Worm (Caenorhabditis elegans) whole organism, mixed stage, embryonic: Measurements from ENCODE around the gene ida-1.

ENCODE experiments used
- bed-3 ChIP-seq: fragments of 200-800 bp; sonication (Bioruptor generic); optimal IDR thresholded peaks from 3 replicates; lab custom pipeline; 2018; ENCODE audit warnings: mild to moderate bottlenecking, missing genetic modification characterization, moderate library complexity, missing compliant biosample characterization
- blmp-1 ChIP-seq: fragments of 150-350 bp; optimal IDR thresholded peaks from 2 replicates; lab custom pipeline; 2014; ENCODE audit warnings: missing biosample characterization, missing genetic modification characterization
- ceh-39 ChIP-seq: fragments of 150-350 bp; optimal IDR thresholded peaks from 2 replicates; lab custom pipeline; 2014; ENCODE audit warnings: missing biosample characterization, missing genetic modification characterization
- ceh-43 ChIP-seq: fragments of 200-800 bp; sonication (Bioruptor generic); optimal IDR thresholded peaks from 2 replicates; lab custom pipeline; 2018; ENCODE audit warnings: mild to moderate bottlenecking, missing genetic modification characterization, moderate library complexity, missing compliant biosample characterization
- ceh-83 ChIP-seq: fragments of 200-800 bp; sonication (Bioruptor generic); optimal IDR thresholded peaks from 2 replicates; lab custom pipeline; 2018; ENCODE audit warnings: mild to moderate bottlenecking, missing genetic modification characterization, missing compliant biosample characterization
- ces-1 ChIP-seq: fragments of 150-350 bp; optimal IDR thresholded peaks from 2 replicates; lab custom pipeline; 2014; ENCODE audit warnings: missing biosample characterization, missing genetic modification reagents, missing genetic modification characterization
- cnd-1 ChIP-seq: fragments of 200-800 bp; sonication (Bioruptor generic); optimal IDR thresholded peaks from 2 replicates; lab custom pipeline; 2018; ENCODE audit warnings: mild to moderate bottlenecking, missing genetic modification characterization, missing compliant biosample characterization
- drap-1 ChIP-seq: fragments of 200-800 bp; sonication (Bioruptor generic); optimal IDR thresholded peaks from 3 replicates; lab custom pipeline; 2018; ENCODE audit warnings: mild to moderate bottlenecking, missing genetic modification characterization, missing compliant biosample characterization
- elt-1 ChIP-seq: sonication (generic microtip); optimal IDR thresholded peaks from 2 replicates; lab custom pipeline; 2017; ENCODE audit warnings: missing genetic modification characterization, mild to moderate bottlenecking, missing compliant biosample characterization, antibody characterized with exemption, moderate library complexity, borderline replicate concordance; ENCODE audit not compliant: insufficient read depth
- elt-3 ChIP-seq: fragments of 150-350 bp; optimal IDR thresholded peaks from 2 replicates; lab custom pipeline; 2014; ENCODE audit warnings: missing biosample characterization, missing genetic modification characterization
- ham-2 ChIP-seq: fragments of 200-800 bp; sonication (Bioruptor generic); optimal IDR thresholded peaks from 2 replicates; lab custom pipeline; 2018; ENCODE audit warnings: mild to moderate bottlenecking, missing genetic modification characterization, missing compliant biosample characterization
- hlh-1 ChIP-seq: fragments of 150-350 bp; optimal IDR thresholded peaks from 2 replicates; lab custom pipeline; 2014; ENCODE audit warnings: missing biosample characterization, missing genetic modification reagents, missing genetic modification characterization
- lin-13 ChIP-seq: fragments of 150-350 bp; optimal IDR thresholded peaks from 2 replicates; lab custom pipeline; 2014; ENCODE audit warnings: missing biosample characterization, missing genetic modification characterization
- lin-32 ChIP-seq: fragments of 200-800 bp; sonication (Bioruptor generic); optimal IDR thresholded peaks from 2 replicates; lab custom pipeline; 2018; ENCODE audit warnings: mild to moderate bottlenecking, missing genetic modification characterization, missing compliant biosample characterization
- lsy-2 ChIP-seq: fragments of 150-350 bp; optimal IDR thresholded peaks from 2 replicates; lab custom pipeline; 2014; ENCODE audit warnings: missing biosample characterization, missing genetic modification characterization
- mep-1 ChIP-seq: fragments of 150-350 bp; optimal IDR thresholded peaks from 2 replicates; lab custom pipeline; 2017; ENCODE audit warnings: missing biosample characterization, missing genetic modification reagents, missing genetic modification characterization, inconsistent platforms
- mls-2 ChIP-seq: sonication (generic microtip); optimal IDR thresholded peaks from 2 replicates; lab custom pipeline; 2016; ENCODE audit warnings: mild to moderate bottlenecking, missing genetic modification characterization, moderate library complexity, missing compliant biosample characterization
- nhr-12 ChIP-seq: fragments of 150-350 bp; optimal IDR thresholded peaks from 2 replicates; lab custom pipeline; 2014; ENCODE audit warnings: missing biosample characterization, missing genetic modification characterization
- nhr-2 ChIP-seq: fragments of 150-350 bp; optimal IDR thresholded peaks from 2 replicates; lab custom pipeline; 2014; ENCODE audit warnings: missing biosample characterization, missing genetic modification characterization
- nhr-237 ChIP-seq: fragments of 150-350 bp; optimal IDR thresholded peaks from 2 replicates; lab custom pipeline; 2014; ENCODE audit warnings: missing biosample characterization, missing genetic modification characterization
- nhr-28 ChIP-seq: fragments of 150-350 bp; optimal IDR thresholded peaks from 2 replicates; lab custom pipeline; 2014; ENCODE audit warnings: missing biosample characterization, missing genetic modification characterization
- nhr-76 ChIP-seq: sonication (generic microtip); optimal IDR thresholded peaks from 2 replicates; lab custom pipeline; 2017; ENCODE audit warnings: missing biosample characterization, missing genetic modification characterization
- pha-4 ChIP-seq: fragments of 150-350 bp; optimal IDR thresholded peaks from 2 replicates; lab custom pipeline; 2018; ENCODE audit warnings: missing biosample characterization, missing genetic modification reagents, missing genetic modification characterization
- sem-2 ChIP-seq: fragments of 200-800 bp; sonication (Bioruptor generic); optimal IDR thresholded peaks from 2 replicates; lab custom pipeline; 2018; ENCODE audit warnings: mild to moderate bottlenecking, missing genetic modification characterization, missing compliant biosample characterization
- snpc-4 ChIP-seq: fragments of 150-350 bp; optimal IDR thresholded peaks from 2 replicates; lab custom pipeline; 2014; ENCODE audit warnings: missing biosample characterization, missing genetic modification characterization
- tbx-8 ChIP-seq: fragments of 200-800 bp; sonication (Bioruptor generic); optimal IDR thresholded peaks from 2 replicates; lab custom pipeline; 2018; ENCODE audit warnings: mild to moderate bottlenecking, missing genetic modification characterization, moderate library complexity, missing compliant biosample characterization
- unc-120 ChIP-seq: sonication (generic microtip); optimal IDR thresholded peaks from 2 replicates; lab custom pipeline; 2017; ENCODE audit warnings: missing genetic modification characterization, missing compliant biosample characterization; ENCODE audit not compliant: poor library complexity, severe bottlenecking
- unc-62 ChIP-seq: fragments of 150-350 bp; optimal IDR thresholded peaks from 2 replicates; lab custom pipeline; 2014; ENCODE audit warnings: missing biosample characterization, missing genetic modification reagents, missing genetic modification characterization
- zip-8 ChIP-seq: fragments of 150-350 bp; optimal IDR thresholded peaks from 2 replicates; lab custom pipeline; 2014; ENCODE audit warnings: missing biosample characterization, missing genetic modification characterization
- ztf-11 ChIP-seq: fragments of 150-350 bp; optimal IDR thresholded peaks from 2 replicates; lab custom pipeline; 2014; ENCODE audit warnings: missing biosample characterization, missing genetic modification characterization

The ida-1 gene

ce11 chrIII:5743084-5743483 is 12.3 kb upstream of the ida-1 start, which contains the start of gene B0244.15:
TSS of gene B0244.15 (plus strand) at chrIII:5743384.
- TF ChIP-seq nhr-76 (tag; lab: Kevin White, UChicago) (no peak), mep-1 (tag; lab: Kevin White, UChicago) (no peak), mls-2 (no peak), hlh-1 (no peak), ceh-39 (no peak), ztf-11 (no peak), pha-4 (no peak), elt-3 (tag; lab: Kevin White, UChicago) (no peak), lsy-2 (tag; lab: Kevin White, UChicago) (no peak), sem-2 (no peak)

ce11 chrIII:5744579-5744978 is 10.8 kb upstream of the ida-1 start, which contains the start of gene B0244.5:
TSS of gene B0244.5 (plus strand) at chrIII:5744879.
- TF ChIP-seq nhr-237 (tag; lab: Kevin White, UChicago): no peak
- TF ChIP-seq ceh-43: no peak
- TF ChIP-seq elt-3 (tag; lab: Kevin White, UChicago): no peak
- TF ChIP-seq bed-3: no peak
- no peak for TF ChIP-seq lin-32 (GFP tag; lab: Kevin White, UChicago)
- TF ChIP-seq pha-4: no peak
- no peak for TF ChIP-seq nhr-76 (tag; lab: Kevin White, UChicago)

- no peak for TF ChIP-seq cnd-1 (tag; lab: Kevin White, UChicago)
- no peak for TF ChIP-seq tbx-8 (GFP tag; lab: Kevin White, UChicago)
- TF ChIP-seq blmp-1 (tag; lab: Kevin White, UChicago): no peak
- no peak for TF ChIP-seq elt-1 (tag; lab: Kevin White, UChicago)
- no peak for TF ChIP-seq unc-120 (tag; lab: Kevin White, UChicago)
- no peak for TF ChIP-seq ceh-39
- TF ChIP-seq nhr-237 (tag; lab: Kevin White, UChicago): no peak
- TF ChIP-seq zip-8 (tag; lab: Kevin White, UChicago): no peak
- TF ChIP-seq pha-4: no peak
- no peak for TF ChIP-seq ceh-43
- TF ChIP-seq ces-1 (GFP tag; lab: Kevin White, UChicago): no peak
- TF ChIP-seq unc-62 (GFP tag; lab: Kevin White, UChicago): no peak
- TF ChIP-seq nhr-28 (tag; lab: Kevin White, UChicago): no peak
- no peak for TF ChIP-seq nhr-2 (tag; lab: Kevin White, UChicago)
- no peak for TF ChIP-seq lin-13 (tag; lab: Kevin White, UChicago)
- no peak for TF ChIP-seq drap-1 (GFP tag; lab: Kevin White, UChicago)
- TF ChIP-seq ham-2 (GFP tag; lab: Kevin White, UChicago): no peak
- TF ChIP-seq bed-3: no peak
- TF ChIP-seq snpc-4: no peak
These were observed 8.2 kb upstream of the ida-1 start, which contains the start of gene B0244.4 for ce11 chrIII:5747185-5747584. TSS of gene B0244.4 (plus strand) at chrIII:5747485.

ce11 chrIII:5748360-5748759 is 7.0 kb upstream of the ida-1 start:
- TF ChIP-seq tbx-8 (GFP tag; lab: Kevin White, UChicago): no peak
- TF ChIP-seq, all 35 proteins: peak for 0

ce11 chrIII:5750503-5750902 is 4.8 kb upstream of the ida-1 start:
- TF ChIP-seq zip-8 (tag; lab: Kevin White, UChicago) (peak; percentile 91), nhr-12 (tag; lab: Kevin White, UChicago) (no peak)

ce11 chrIII:5757492-5758045 is 2.2 kb downstream of the ida-1 start:
- TF ChIP-seq ceh-83 (GFP tag; lab: Kevin White, UChicago) (no peak), ces-1 (GFP tag; lab: Kevin White, UChicago) (peak; percentile 33)
- TF ChIP-seq, all 35 proteins: peak for 1
